Worm (Caenorhabditis elegans): ENCODE data around the gene Y48E1B.17.

Y48E1B.17 gene

ce11 chrII:13489896-13490295, 51.0 kb downstream of the Y48E1B.17 start:
- TF ChIP-seq nhr-77 (tag; optimal IDR thresholded peaks at IDR 0.05) (no peak), mab-5 (tag; optimal IDR thresholded peaks at IDR 0.05) (no peak), ztf-4 (tag; optimal IDR thresholded peaks at IDR 0.05) (no peak), fos-1 (tag; optimal IDR thresholded peaks at IDR 0.05) (no peak), crh-2 (tag; optimal IDR thresholded peaks at IDR 0.05) (no peak), ztf-1 (GFP tag; conservative IDR thresholded peaks at IDR 0.05) (no peak), alr-1 (tag; optimal IDR thresholded peaks at IDR 0.05) (no peak), gmeb-1 (tag; optimal IDR thresholded peaks at IDR 0.05) (no peak), elt-3 (tag; optimal IDR thresholded peaks at IDR 0.05) (no peak), aly-2 (tag; optimal IDR thresholded peaks at IDR 0.05) (no peak), sem-4 (tag; optimal IDR thresholded peaks at IDR 0.05) (no peak), nhr-237 (tag; optimal IDR thresholded peaks at IDR 0.05) (no peak), egl-27 (tag; optimal IDR thresholded peaks at IDR 0.05) (no peak), lsy-2 (tag; optimal IDR thresholded peaks at IDR 0.05) (no peak), peb-1 (tag; optimal IDR thresholded peaks at IDR 0.05) (no peak), sma-3 (GFP tag; optimal IDR thresholded peaks at IDR 0.05) (no peak)
